Worm (Caenorhabditis elegans): ENCODE data around the gene srh-32.

DNA sequence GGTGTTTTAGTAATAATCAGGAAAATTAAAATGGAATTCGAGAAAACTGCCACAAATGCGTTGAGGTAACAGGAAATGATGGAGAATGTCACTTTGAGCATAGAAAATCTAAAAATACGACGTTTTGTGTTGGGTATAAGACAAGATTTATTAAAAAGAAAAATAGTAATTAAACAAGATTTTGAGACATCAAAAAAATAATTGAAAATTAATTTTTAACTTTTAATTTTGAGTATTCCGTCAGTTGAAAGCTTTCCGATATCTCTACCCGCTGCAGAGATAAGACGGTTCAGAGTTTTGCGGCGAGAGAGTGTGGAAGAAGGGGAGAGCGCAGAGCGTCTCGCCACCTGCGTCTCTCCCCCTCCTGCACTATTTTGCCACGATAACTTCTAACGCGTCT, 27.7 kb upstream of the srh-32 start, which contains the start of gene str-93:
- TF ChIP-seq madf-2 (tag; optimal IDR thresholded peaks at IDR 0.05), result no peak
- no peak for TF ChIP-seq unc-3 (GFP tag; conservative IDR thresholded peaks at IDR 0.05)
- no peak for TF ChIP-seq unc-3 (tag; optimal IDR thresholded peaks at IDR 0.05)
- no peak for TF ChIP-seq nfya-1 (tag; optimal IDR thresholded peaks at IDR 0.05)
- TF ChIP-seq hlh-15 (tag; optimal IDR thresholded peaks at IDR 0.05), result no peak
